Worm (Caenorhabditis elegans) whole organism, midembryonic: ENCODE measurements around the gene aqp-3.

ENCODE experiments used
- T22C8.4 ChIP-seq: fragments of 200-800 bp; sonication (Bioruptor generic); IDR thresholded peaks from 2 replicates; pipeline ENCODE4 v1.3.6; 2022; ENCODE audit warnings: missing genetic modification characterization, missing compliant biosample characterization
- flt-1 ChIP-seq: fragments of 200-800 bp; sonication (Bioruptor generic); IDR thresholded peaks from 2 replicates; pipeline ENCODE4 v1.3.6; 2022; ENCODE audit warnings: missing genetic modification characterization, missing compliant biosample characterization
- klf-2 ChIP-seq: fragments of 200-800 bp; sonication (Bioruptor generic); conservative IDR thresholded peaks from 2 replicates; pipeline ENCODE4 v1.3.6; 2022; ENCODE audit warnings: missing genetic modification reagents, missing genetic modification characterization, missing compliant biosample characterization
- med-1 ChIP-seq: sonication (generic microtip); optimal IDR thresholded peaks from 2 replicates; lab custom pipeline; 2017; ENCODE audit warnings: missing genetic modification characterization, mild to moderate bottlenecking, missing compliant biosample characterization, antibody characterized with exemption, missing genetic modification reagents; ENCODE audit not compliant: insufficient read depth
- tab-1 ChIP-seq: fragments of 200-800 bp; sonication (Bioruptor generic); IDR thresholded peaks from 2 replicates; pipeline ENCODE4 v1.3.6; 2022; ENCODE audit warnings: missing genetic modification characterization, missing compliant biosample characterization
- ztf-29 ChIP-seq: fragments of 200-800 bp; sonication (Bioruptor generic); IDR thresholded peaks from 2 replicates; pipeline ENCODE4 v1.3.6; 2022; ENCODE audit warnings: missing genetic modification reagents, missing genetic modification characterization, missing compliant biosample characterization

DNA sequence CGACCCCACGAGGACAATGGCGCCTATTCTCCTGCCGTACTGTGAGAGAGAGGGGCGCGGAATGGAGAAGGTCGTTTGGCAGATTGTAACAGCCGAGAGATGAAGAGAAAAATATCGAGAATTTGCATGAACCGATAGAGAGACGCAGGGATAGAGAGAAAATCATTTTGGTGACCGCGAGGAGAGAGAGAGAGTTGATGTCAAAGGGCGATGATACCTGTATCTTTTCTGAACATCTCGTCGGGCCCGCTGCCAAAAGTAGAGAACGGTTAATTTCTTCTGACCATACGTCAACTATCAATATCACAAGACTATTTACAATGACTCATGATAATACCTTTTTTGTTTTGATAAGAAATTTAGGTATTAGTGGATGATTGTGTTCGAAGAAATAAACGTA lies 9.7 kb upstream of the aqp-3 start:
- no peak for TF ChIP-seq tab-1 (GFP tag; lab: Robert Waterston, UW)
- no peak for TF ChIP-seq T22C8.4
- no peak for TF ChIP-seq klf-2
- no peak for TF ChIP-seq med-1 (GFP tag; lab: Kevin White, UChicago)
- no peak for TF ChIP-seq flt-1 (GFP tag; lab: Robert Waterston, UW)
- TF ChIP-seq ztf-29 (GFP tag; lab: Robert Waterston, UW) = no peak
